Worm (Caenorhabditis elegans) whole organism, L4/young adult: Measurements from ENCODE around the gene rme-4.

Source experiments
- W03F9.2 ChIP-seq: fragments of 150-350 bp; optimal IDR thresholded peaks from 2 replicates; lab custom pipeline; 2014; ENCODE audit warnings: missing biosample characterization, missing genetic modification characterization
- dao-5 ChIP-seq: sonication (generic microtip); optimal IDR thresholded peaks from 2 replicates; lab custom pipeline; 2016; ENCODE audit warnings: missing genotype, missing genetic modification characterization, moderate library complexity, missing compliant biosample characterization

- TF ChIP-seq W03F9.2 = no peak
- TF ChIP-seq dao-5 (tag; lab: Kevin White, UChicago) = no peak
Observed at ce11 chrX:10358083-10358482, 21.6 kb downstream of the rme-4 start, which contains the start of gene efhc-1.
